Fruit fly (Drosophila melanogaster) whole organism, embryonic: ENCODE results near the gene eIF3i.

ENCODE experiments used
- Asciz ChIP-seq: fragments of 200-800 bp; sonication (Bioruptor generic); optimal IDR thresholded peaks from 2 replicates; lab custom pipeline; 2017; ENCODE audit warnings: missing biosample characterization, mild to moderate bottlenecking, missing genetic modification characterization, missing genetic modification reagents
- CG10321 ChIP-seq: fragments of 200-800 bp; sonication (Bioruptor generic); IDR thresholded peaks from 2 replicates; pipeline ENCODE4 v1.3.6; 2022; ENCODE audit warnings: missing biosample characterization, missing genetic modification characterization
- CG12299 ChIP-seq: fragments of 200-800 bp; sonication (Bioruptor generic); optimal IDR thresholded peaks from 2 replicates; lab custom pipeline; 2018; ENCODE audit warnings: missing biosample characterization, mild to moderate bottlenecking, missing genetic modification characterization
- CG13287 ChIP-seq: fragments of 200-800 bp; sonication (Bioruptor generic); IDR thresholded peaks from 2 replicates; pipeline ENCODE4 v1.3.6; 2022; ENCODE audit warnings: missing biosample characterization, missing genetic modification characterization; ENCODE audit not compliant: partially characterized antibody
- CG16813 ChIP-seq: fragments of 200-800 bp; sonication (Bioruptor generic); IDR thresholded peaks from 3 replicates; pipeline ENCODE4 v1.3.6; 2022; ENCODE audit warnings: missing biosample characterization, missing genetic modification characterization; ENCODE audit not compliant: partially characterized antibody
- CG17385 ChIP-seq: fragments of 200-800 bp; sonication (Bioruptor generic); optimal IDR thresholded peaks from 3 replicates; lab custom pipeline; 2018; ENCODE audit warnings: missing biosample characterization, mild to moderate bottlenecking, missing genetic modification characterization
- CG18011 ChIP-seq: fragments of 200-800 bp; sonication (Bioruptor generic); optimal IDR thresholded peaks from 2 replicates; lab custom pipeline; 2017; ENCODE audit warnings: missing biosample characterization, missing genetic modification characterization, mild to moderate bottlenecking, moderate library complexity, missing genotype
- CG18476 ChIP-seq: fragments of 200-800 bp; sonication (Bioruptor generic); optimal IDR thresholded peaks from 2 replicates; lab custom pipeline; 2016; ENCODE audit warnings: missing biosample characterization, mild to moderate bottlenecking, missing genetic modification characterization
- CG2199 ChIP-seq: fragments of 200-800 bp; sonication (Bioruptor generic); IDR thresholded peaks from 3 replicates; pipeline ENCODE4 v1.3.6; 2022; ENCODE audit warnings: missing biosample characterization, missing genetic modification characterization
- CG30403 ChIP-seq: fragments of 200-800 bp; sonication (Bioruptor generic); optimal IDR thresholded peaks from 3 replicates; lab custom pipeline; 2016; ENCODE audit warnings: missing biosample characterization, missing genetic modification characterization
- CG32532 ChIP-seq: fragments of 200-800 bp; sonication (Bioruptor generic); IDR thresholded peaks from 2 replicates; pipeline ENCODE4 v1.3.6; 2022; ENCODE audit warnings: missing biosample characterization, missing genetic modification characterization
- CG32767 ChIP-seq: fragments of 200-800 bp; sonication (Bioruptor generic); IDR thresholded peaks from 2 replicates; pipeline ENCODE4 v1.3.6; 2022; ENCODE audit warnings: missing biosample characterization, missing genetic modification characterization
- CG4282 ChIP-seq: fragments of 200-800 bp; sonication (Bioruptor generic); optimal IDR thresholded peaks from 2 replicates; lab custom pipeline; 2016; ENCODE audit warnings: missing biosample characterization, missing genetic modification characterization
- CG43689 ChIP-seq: fragments of 200-800 bp; sonication (Bioruptor generic); IDR thresholded peaks from 2 replicates; pipeline ENCODE4 v1.3.6; 2022; ENCODE audit warnings: missing biosample characterization, missing genetic modification characterization
- CG4854 ChIP-seq: fragments of 200-800 bp; sonication (Bioruptor generic); optimal IDR thresholded peaks from 2 replicates; lab custom pipeline; 2016; ENCODE audit warnings: missing biosample characterization, missing genetic modification characterization, inconsistent platforms
- CG8290 ChIP-seq, 3 experiments: fragments of 200-800 bp; sonication (Bioruptor generic); optimal IDR thresholded peaks; 2 replicates each; lab custom pipeline; 2016 to 2019; ENCODE audit warnings: missing biosample characterization in 3 of 3, missing genetic modification characterization in 3 of 3, mild to moderate bottlenecking in 2 of 3, moderate library complexity in 1 of 3
- CG8924 ChIP-seq: fragments of 200-800 bp; optimal IDR thresholded peaks from 3 replicates; lab custom pipeline; 2019; ENCODE audit warnings: missing biosample characterization, mild to moderate bottlenecking, missing genetic modification characterization, moderate library complexity
- Chrac-16 ChIP-seq: fragments of 200-800 bp; sonication (Bioruptor generic); optimal IDR thresholded peaks from 3 replicates; lab custom pipeline; 2016; ENCODE audit warnings: missing biosample characterization, missing genetic modification characterization
- Dek ChIP-seq: fragments of 200-800 bp; sonication (Bioruptor generic); optimal IDR thresholded peaks from 3 replicates; lab custom pipeline; 2019; ENCODE audit warnings: missing biosample characterization, mild to moderate bottlenecking, missing genetic modification characterization, moderate library complexity
- Dll ChIP-seq: fragments of 200-800 bp; sonication (Bioruptor generic); IDR thresholded peaks from 4 replicates; pipeline ENCODE4 v1.3.6; 2022; ENCODE audit warnings: missing biosample characterization, missing genetic modification characterization; ENCODE audit not compliant: partially characterized antibody
- ERR ChIP-seq: fragments of 200-800 bp; sonication (Bioruptor generic); optimal IDR thresholded peaks from 2 replicates; lab custom pipeline; 2016; ENCODE audit warnings: missing biosample characterization, missing genetic modification characterization
- Hr51 ChIP-seq, 2 experiments: fragments of 200-800 bp; sonication (Bioruptor generic); optimal IDR thresholded peaks; 2 replicates in 1 of 2; 3 replicates in 1 of 2; lab custom pipeline; 2016 to 2018; ENCODE audit warnings: missing biosample characterization in 2 of 2, missing genetic modification characterization in 2 of 2, mild to moderate bottlenecking in 1 of 2, moderate library complexity in 1 of 2
- MESR4 ChIP-seq: fragments of 200-800 bp; sonication (Bioruptor generic); optimal IDR thresholded peaks from 2 replicates; lab custom pipeline; 2018; ENCODE audit warnings: missing biosample characterization, mild to moderate bottlenecking, missing genetic modification characterization, moderate library complexity
- Neu2 ChIP-seq: fragments of 200-800 bp; sonication (Bioruptor generic); optimal IDR thresholded peaks from 3 replicates; lab custom pipeline; 2016; ENCODE audit warnings: missing biosample characterization, missing genetic modification characterization, borderline replicate concordance
- Optix ChIP-seq: fragments of 200-800 bp; sonication (Bioruptor generic); IDR thresholded peaks from 3 replicates; pipeline ENCODE4 v1.3.6; 2022; ENCODE audit warnings: missing biosample characterization, missing genetic modification characterization
- Rx ChIP-seq: fragments of 200-800 bp; sonication (Bioruptor generic); IDR thresholded peaks from 2 replicates; pipeline ENCODE4 v1.3.6; 2022; ENCODE audit warnings: missing biosample characterization, missing genetic modification characterization
- Sox102F ChIP-seq: fragments of 200-800 bp; sonication (Bioruptor generic); optimal IDR thresholded peaks from 2 replicates; lab custom pipeline; 2018; ENCODE audit warnings: missing biosample characterization, mild to moderate bottlenecking, missing genetic modification characterization, moderate library complexity
- Trl ChIP-seq, 3 experiments: fragments of >200 bp in 2 of 3; fragments of 200-800 bp in 1 of 3; sonication (Bioruptor generic) in 1 of 3; optimal IDR thresholded peaks; 2 replicates in 1 of 3; 3 replicates in 2 of 3; lab custom pipeline; 2016 to 2017; ENCODE audit warnings: missing biosample characterization in 1 of 3, missing genetic modification characterization in 1 of 3
- bcd ChIP-seq: fragments of 200-800 bp; sonication (Bioruptor generic); optimal IDR thresholded peaks from 2 replicates; lab custom pipeline; 2017; ENCODE audit warnings: missing biosample characterization, mild to moderate bottlenecking, missing genetic modification characterization
- cad ChIP-seq: fragments of >200 bp; optimal IDR thresholded peaks from 2 replicates; lab custom pipeline; 2017; ENCODE audit warnings: missing biosample characterization, missing genetic modification characterization
- chm ChIP-seq: fragments of 200-800 bp; sonication (Bioruptor generic); IDR thresholded peaks from 2 replicates; pipeline ENCODE4 v1.3.6; 2022; ENCODE audit warnings: missing biosample characterization, missing genetic modification characterization
- croc ChIP-seq: fragments of 200-800 bp; sonication (Bioruptor generic); conservative IDR thresholded peaks from 3 replicates; pipeline ENCODE4 v1.3.6; 2022; ENCODE audit warnings: missing biosample characterization, missing genetic modification characterization
- cwo ChIP-seq: fragments of 200-800 bp; sonication (Bioruptor generic); optimal IDR thresholded peaks from 3 replicates; lab custom pipeline; 2017; ENCODE audit warnings: missing biosample characterization, missing genetic modification characterization, mild to moderate bottlenecking, moderate library complexity, missing genetic modification reagents
- danr ChIP-seq: fragments of 200-800 bp; sonication (Bioruptor generic); IDR thresholded peaks from 2 replicates; pipeline ENCODE4 v1.3.6; 2022; ENCODE audit warnings: missing biosample characterization, missing genetic modification characterization
- dysf ChIP-seq: fragments of 200-800 bp; sonication (Bioruptor generic); IDR thresholded peaks from 3 replicates; pipeline ENCODE4 v1.3.6; 2022; ENCODE audit warnings: missing biosample characterization, missing genetic modification characterization
- eyg ChIP-seq: fragments of 200-800 bp; sonication (Bioruptor generic); optimal IDR thresholded peaks from 3 replicates; lab custom pipeline; 2016; ENCODE audit warnings: missing biosample characterization, missing genetic modification characterization
- fd96Cb ChIP-seq: fragments of 200-800 bp; sonication (Bioruptor generic); optimal IDR thresholded peaks from 2 replicates; lab custom pipeline; 2018; ENCODE audit warnings: missing biosample characterization, mild to moderate bottlenecking, missing genetic modification characterization, moderate library complexity
- gcm ChIP-seq: fragments of 200-800 bp; sonication (Bioruptor generic); optimal IDR thresholded peaks from 2 replicates; lab custom pipeline; 2019; ENCODE audit warnings: missing biosample characterization, mild to moderate bottlenecking, missing genetic modification characterization, moderate library complexity
- grau ChIP-seq: fragments of 200-800 bp; optimal IDR thresholded peaks from 3 replicates; lab custom pipeline; 2019; ENCODE audit warnings: missing biosample characterization, mild to moderate bottlenecking, missing genetic modification characterization, moderate library complexity
- h ChIP-seq: fragments of >200 bp; optimal IDR thresholded peaks from 2 replicates; lab custom pipeline; 2017
- lmd ChIP-seq: fragments of 200-800 bp; sonication (Bioruptor generic); IDR thresholded peaks from 2 replicates; pipeline ENCODE4 v1.3.6; 2022; ENCODE audit warnings: missing biosample characterization, missing genetic modification characterization
- odd ChIP-seq: fragments of 200-800 bp; sonication (Bioruptor generic); optimal IDR thresholded peaks from 2 replicates; lab custom pipeline; 2017; ENCODE audit warnings: missing biosample characterization, mild to moderate bottlenecking, missing genetic modification characterization
- pros ChIP-seq: fragments of 200-800 bp; sonication (Bioruptor generic); optimal IDR thresholded peaks from 3 replicates; lab custom pipeline; 2019; ENCODE audit warnings: missing biosample characterization, mild to moderate bottlenecking, missing genetic modification characterization, moderate library complexity
- ranshi ChIP-seq: fragments of 200-800 bp; sonication (Bioruptor generic); IDR thresholded peaks from 2 replicates; pipeline ENCODE4 v1.3.6; 2022; ENCODE audit warnings: missing biosample characterization, missing genetic modification characterization
- ro ChIP-seq: fragments of 200-800 bp; sonication (Bioruptor generic); IDR thresholded peaks from 2 replicates; pipeline ENCODE4 v1.3.6; 2022; ENCODE audit warnings: missing biosample characterization, missing genetic modification characterization
- shn ChIP-seq: fragments of 200-800 bp; sonication (Bioruptor generic); optimal IDR thresholded peaks from 3 replicates; lab custom pipeline; 2016; ENCODE audit warnings: missing biosample characterization, missing genetic modification characterization
- slbo ChIP-seq: fragments of 200-800 bp; sonication (Bioruptor generic); IDR thresholded peaks from 2 replicates; pipeline ENCODE4 v1.3.6; 2022; ENCODE audit warnings: missing biosample characterization, missing genetic modification characterization
- tll ChIP-seq, 2 experiments: fragments of 200-800 bp in 1 of 2; fragments of >200 bp in 1 of 2; sonication (Bioruptor generic) in 1 of 2; optimal IDR thresholded peaks; 2 replicates each; lab custom pipeline; 2017 to 2019; ENCODE audit warnings: missing biosample characterization in 2 of 2, missing genetic modification characterization in 2 of 2, mild to moderate bottlenecking in 1 of 2, moderate library complexity in 1 of 2

The eIF3i gene

dm6 chr2L:4999389-5000032 lies 31.9 kb upstream of the eIF3i start (continued):
- TF ChIP-seq CG30403 (GFP tag; lab: Kevin White, UChicago): peak; percentile 49
- peak; percentile 76 for TF ChIP-seq Sox102F (GFP tag; lab: Kevin White, UChicago)
- peak; percentile 42 for TF ChIP-seq Dek (tag; lab: Kevin White, UChicago)
- no peak for TF ChIP-seq CG18011
- peak; percentile 82 for TF ChIP-seq lmd
- TF ChIP-seq shn (GFP tag; lab: Kevin White, UChicago): peak; percentile 47
- peak; percentile 40; the same call in 1 of the 3 replicates for TF ChIP-seq croc (GFP tag; lab: Robert Waterston, UW)
- peak; percentile 47; the same call in 1 of the 2 replicates for TF ChIP-seq CG32767 (GFP tag; lab: Robert Waterston, UW)
- no peak for TF ChIP-seq Trl (optimal IDR thresholded peaks at IDR 0.05; lab: Kevin White, UChicago)
- peak; percentile 72 for TF ChIP-seq Trl (GFP tag; optimal IDR thresholded peaks at IDR 0.05; lab: Kevin White, UChicago)
- peak; percentile 85 for TF ChIP-seq slbo
- no peak for TF ChIP-seq Neu2 (GFP tag; lab: Kevin White, UChicago)
- TF ChIP-seq MESR4 (GFP tag; lab: Kevin White, UChicago): no peak
- TF ChIP-seq grau (tag; lab: Kevin White, UChicago): peak; percentile 95
- peak; percentile 12 for TF ChIP-seq ERR (GFP tag; lab: Kevin White, UChicago)
- TF ChIP-seq Chrac-16 (GFP tag; lab: Kevin White, UChicago): peak; percentile 74
- TF ChIP-seq gcm: no peak
- TF ChIP-seq Rx: peak; percentile 64
- TF ChIP-seq CG18476 (GFP tag; lab: Kevin White, UChicago): peak; percentile 30
- TF ChIP-seq CG8924: peak; percentile 42
- TF ChIP-seq CG4854 (GFP tag; lab: Kevin White, UChicago): no peak
- peak; percentile 36 to 64 for TF ChIP-seq Hr51 (GFP tag; optimal IDR thresholded peaks at IDR 0.05; lab: Kevin White, UChicago)
- peak; percentile 76 for TF ChIP-seq fd96Cb
- peak; percentile 52 for TF ChIP-seq Asciz (GFP tag; lab: Kevin White, UChicago)
- no peak for TF ChIP-seq CG12299 (tag; lab: Kevin White, UChicago)
- peak; percentile 60 for TF ChIP-seq CG17385
- no peak for TF ChIP-seq tll (GFP tag; optimal IDR thresholded peaks at IDR 0.05; lab: Kevin White, UChicago)
- peak; percentile 74 for TF ChIP-seq bcd (GFP tag; lab: Kevin White, UChicago)
- no peak for TF ChIP-seq CG8290 (GFP tag; optimal IDR thresholded peaks at IDR 0.05; lab: Kevin White, UChicago)
- peak; percentile 75 to 90 for TF ChIP-seq CG8290 (tag; optimal IDR thresholded peaks at IDR 0.05; lab: Kevin White, UChicago)
- TF ChIP-seq cad (GFP tag; lab: Kevin White, UChicago): no peak
- TF ChIP-seq chm (GFP tag; lab: Robert Waterston, UW): peak; percentile 60; the same call in 1 of the 2 replicates
- TF ChIP-seq CG43689: peak; percentile 56; the same call in 1 of the 2 replicates
- TF ChIP-seq dysf (GFP tag; lab: Robert Waterston, UW): peak; percentile 83
- TF ChIP-seq Optix (GFP tag; lab: Robert Waterston, UW): peak; percentile 64; the same call in 2 of the 3 replicates
- TF ChIP-seq danr (GFP tag; lab: Robert Waterston, UW): 0 out of 2 replicates have a peak, but pooled peaks have one; percentile 30
- TF ChIP-seq Dll (GFP tag; lab: Robert Waterston, UW): no peak
- no peak for TF ChIP-seq CG4282 (GFP tag; lab: Kevin White, UChicago)
- TF ChIP-seq eyg (GFP tag; lab: Kevin White, UChicago): peak; percentile 19
- TF ChIP-seq CG13287 (GFP tag; lab: Robert Waterston, UW): no peak
- no peak; the same call in 2 of the 3 replicates for TF ChIP-seq CG2199 (GFP tag; lab: Robert Waterston, UW)
- TF ChIP-seq CG10321: no peak
- no peak for TF ChIP-seq CG16813 (GFP tag; lab: Robert Waterston, UW)
- peak; percentile 41 for TF ChIP-seq odd
- TF ChIP-seq ro: no peak
- TF ChIP-seq pros (GFP tag; lab: Kevin White, UChicago): no peak
- peak; percentile 41 for TF ChIP-seq cwo
- TF ChIP-seq CG32532 (GFP tag; lab: Robert Waterston, UW): peak; percentile 84
- peak; percentile 70; the same call in 1 of the 2 replicates for TF ChIP-seq ranshi (GFP tag; lab: Robert Waterston, UW)
- TF ChIP-seq h: no peak
